Fruit fly (Drosophila melanogaster) whole organism, embryonic: ENCODE measurements around the gene rno.

Experiments
- Aef1 ChIP-seq: fragments of 200-800 bp; sonication (Bioruptor generic); IDR thresholded peaks from 3 replicates; pipeline ENCODE4 v1.3.6; 2022; ENCODE audit warnings: missing biosample characterization, missing genetic modification characterization
- CG11560 ChIP-seq: fragments of 200-800 bp; sonication (Bioruptor generic); IDR thresholded peaks from 3 replicates; pipeline ENCODE4 v1.3.6; 2022; ENCODE audit warnings: missing biosample characterization, missing genetic modification characterization
- CG12155 ChIP-seq: fragments of 200-800 bp; sonication (Bioruptor generic); optimal IDR thresholded peaks from 3 replicates; lab custom pipeline; 2016; ENCODE audit warnings: missing biosample characterization, missing genetic modification characterization
- CG12236 ChIP-seq: fragments of 200-800 bp; sonication (Bioruptor generic); optimal IDR thresholded peaks from 2 replicates; lab custom pipeline; 2016; ENCODE audit warnings: missing biosample characterization, missing genetic modification characterization
- CG1233 ChIP-seq: fragments of 200-800 bp; sonication (Bioruptor generic); optimal IDR thresholded peaks from 4 replicates; lab custom pipeline; 2018; ENCODE audit warnings: missing biosample characterization, mild to moderate bottlenecking, missing genetic modification characterization
- CG12391 ChIP-seq: fragments of 200-800 bp; sonication (Bioruptor generic); optimal IDR thresholded peaks from 3 replicates; lab custom pipeline; 2018; ENCODE audit warnings: missing biosample characterization, mild to moderate bottlenecking, missing genetic modification characterization, moderate library complexity
- CG14014 ChIP-seq: fragments of 200-800 bp; sonication (Bioruptor generic); IDR thresholded peaks from 2 replicates; pipeline ENCODE4 v1.3.6; 2022; ENCODE audit warnings: missing biosample characterization, missing genetic modification characterization
- CG14667 ChIP-seq: fragments of 200-800 bp; sonication (Bioruptor generic); IDR thresholded peaks from 2 replicates; pipeline ENCODE4 v1.3.6; 2022; ENCODE audit warnings: missing biosample characterization, missing genetic modification characterization
- CG15073 ChIP-seq: fragments of 200-800 bp; sonication (Bioruptor generic); optimal IDR thresholded peaks from 2 replicates; lab custom pipeline; 2016; ENCODE audit warnings: missing biosample characterization, missing genetic modification characterization
- CG15514 ChIP-seq: fragments of 200-800 bp; sonication (Bioruptor generic); optimal IDR thresholded peaks from 3 replicates; lab custom pipeline; 2017; ENCODE audit warnings: missing biosample characterization, missing genetic modification characterization, mild to moderate bottlenecking, moderate library complexity, missing genetic modification reagents
- CG17359 ChIP-seq: fragments of 200-800 bp; sonication (Bioruptor generic); optimal IDR thresholded peaks from 3 replicates; lab custom pipeline; 2018; ENCODE audit warnings: missing biosample characterization, mild to moderate bottlenecking, missing genetic modification characterization, moderate library complexity
- CG17568 ChIP-seq: fragments of 200-800 bp; sonication (Bioruptor generic); optimal IDR thresholded peaks from 2 replicates; lab custom pipeline; 2018; ENCODE audit warnings: missing biosample characterization, mild to moderate bottlenecking, missing genetic modification characterization, moderate library complexity
- CG2202 ChIP-seq: fragments of 200-800 bp; sonication (Bioruptor generic); optimal IDR thresholded peaks from 2 replicates; lab custom pipeline; 2018; ENCODE audit warnings: missing biosample characterization, mild to moderate bottlenecking, missing genetic modification characterization
- CG3281 ChIP-seq: fragments of 200-800 bp; sonication (Bioruptor generic); optimal IDR thresholded peaks from 3 replicates; lab custom pipeline; 2017; ENCODE audit warnings: missing biosample characterization, mild to moderate bottlenecking, missing genetic modification characterization
- CG3838 ChIP-seq: fragments of 200-800 bp; sonication (Bioruptor generic); optimal IDR thresholded peaks from 3 replicates; lab custom pipeline; 2016; ENCODE audit warnings: missing biosample characterization, missing genetic modification characterization
- CG4328 ChIP-seq: fragments of 200-800 bp; sonication (Bioruptor generic); optimal IDR thresholded peaks from 3 replicates; lab custom pipeline; 2017; ENCODE audit warnings: missing biosample characterization, missing genetic modification reagents, missing genetic modification characterization
- CG43689 ChIP-seq: fragments of 200-800 bp; sonication (Bioruptor generic); IDR thresholded peaks from 2 replicates; pipeline ENCODE4 v1.3.6; 2022; ENCODE audit warnings: missing biosample characterization, missing genetic modification characterization
- CG7786 ChIP-seq: fragments of 200-800 bp; sonication (Bioruptor generic); optimal IDR thresholded peaks from 2 replicates; lab custom pipeline; 2016; ENCODE audit warnings: missing biosample characterization, missing genetic modification characterization
- CG8944 ChIP-seq: fragments of 200-800 bp; sonication (Bioruptor generic); optimal IDR thresholded peaks from 3 replicates; lab custom pipeline; 2016; ENCODE audit warnings: missing biosample characterization, missing genetic modification characterization
- CkIIα-i1 ChIP-seq: fragments of 200-800 bp; sonication (Bioruptor generic); IDR thresholded peaks from 2 replicates; pipeline ENCODE4 v1.3.6; 2022; ENCODE audit warnings: missing biosample characterization, missing genetic modification characterization
- Dek ChIP-seq: fragments of 200-800 bp; sonication (Bioruptor generic); optimal IDR thresholded peaks from 3 replicates; lab custom pipeline; 2019; ENCODE audit warnings: missing biosample characterization, mild to moderate bottlenecking, missing genetic modification characterization, moderate library complexity
- HHEX ChIP-seq: fragments of 200-800 bp; sonication (Bioruptor generic); optimal IDR thresholded peaks from 3 replicates; lab custom pipeline; 2017; ENCODE audit warnings: missing biosample characterization, mild to moderate bottlenecking, missing genetic modification characterization, missing genetic modification reagents
- Kr ChIP-seq: fragments of 200-800 bp; sonication (Bioruptor generic); optimal IDR thresholded peaks from 2 replicates; lab custom pipeline; 2017; ENCODE audit warnings: missing biosample characterization, mild to moderate bottlenecking, missing genetic modification characterization
- Mes4 ChIP-seq: fragments of 200-800 bp; sonication (Bioruptor generic); optimal IDR thresholded peaks from 2 replicates; lab custom pipeline; 2016; ENCODE audit warnings: missing biosample characterization, missing genetic modification characterization
- Myb ChIP-seq: fragments of 200-800 bp; sonication (Bioruptor generic); optimal IDR thresholded peaks from 2 replicates; lab custom pipeline; 2016; ENCODE audit warnings: missing biosample characterization, missing genetic modification characterization
- Nf-YA ChIP-seq: fragments of 200-800 bp; sonication (Bioruptor generic); IDR thresholded peaks from 2 replicates; pipeline ENCODE4 v1.3.6; 2022; ENCODE audit warnings: missing biosample characterization, missing genetic modification characterization
- Poxn ChIP-seq: fragments of 200-800 bp; sonication (Bioruptor generic); IDR thresholded peaks from 2 replicates; pipeline ENCODE4 v1.3.6; 2022; ENCODE audit warnings: missing biosample characterization, missing genetic modification characterization
- Scr ChIP-seq: fragments of 200-800 bp; sonication (Bioruptor generic); IDR thresholded peaks from 2 replicates; pipeline ENCODE4 v1.3.6; 2022; ENCODE audit warnings: missing biosample characterization, missing genetic modification characterization; ENCODE audit not compliant: partially characterized antibody
- ash1 ChIP-seq: fragments of 200-800 bp; sonication (Bioruptor generic); optimal IDR thresholded peaks from 2 replicates; lab custom pipeline; 2018; ENCODE audit warnings: missing biosample characterization, mild to moderate bottlenecking, missing genetic modification characterization
- bab2 ChIP-seq: fragments of 200-800 bp; sonication (Bioruptor generic); optimal IDR thresholded peaks from 2 replicates; lab custom pipeline; 2016; ENCODE audit warnings: missing biosample characterization, missing genetic modification characterization
- cas ChIP-seq: fragments of 200-800 bp; sonication (Bioruptor generic); IDR thresholded peaks from 2 replicates; pipeline ENCODE4 v1.3.6; 2022; ENCODE audit warnings: missing biosample characterization, missing genetic modification characterization
- cato ChIP-seq: fragments of 200-800 bp; sonication (Bioruptor generic); optimal IDR thresholded peaks from 2 replicates; lab custom pipeline; 2016; ENCODE audit warnings: missing biosample characterization, missing genetic modification characterization, borderline replicate concordance
- corto ChIP-seq: fragments of 200-800 bp; sonication (Bioruptor generic); optimal IDR thresholded peaks from 2 replicates; lab custom pipeline; 2016; ENCODE audit warnings: missing biosample characterization, mild to moderate bottlenecking, missing genetic modification characterization, moderate library complexity
- crp ChIP-seq, 2 experiments: fragments of 200-800 bp; sonication (Bioruptor generic); optimal IDR thresholded peaks; 2 replicates in 1 of 2; 3 replicates in 1 of 2; lab custom pipeline; 2017; ENCODE audit warnings: missing biosample characterization in 2 of 2, missing genetic modification characterization in 2 of 2, mild to moderate bottlenecking in 1 of 2, moderate library complexity in 1 of 2
- eve ChIP-seq, 2 experiments: fragments of >200 bp; optimal IDR thresholded peaks; 2 replicates each; lab custom pipeline; 2017; ENCODE audit warnings: missing biosample characterization in 2 of 2, missing genetic modification characterization in 2 of 2
- fu2 ChIP-seq: fragments of 200-800 bp; sonication (Bioruptor generic); optimal IDR thresholded peaks from 2 replicates; lab custom pipeline; 2016; ENCODE audit warnings: missing biosample characterization, missing genetic modification characterization
- gfzf ChIP-seq: fragments of 200-800 bp; sonication (Bioruptor generic); optimal IDR thresholded peaks from 2 replicates; lab custom pipeline; 2016; ENCODE audit warnings: missing biosample characterization, mild to moderate bottlenecking, missing genetic modification characterization, moderate library complexity
- hb ChIP-seq: fragments of 200-800 bp; sonication (Bioruptor generic); IDR thresholded peaks from 3 replicates; pipeline ENCODE4 v1.3.6; 2022; ENCODE audit warnings: missing biosample characterization, missing genetic modification characterization; ENCODE audit not compliant: partially characterized antibody
- hth ChIP-seq: fragments of >200 bp; optimal IDR thresholded peaks from 2 replicates; lab custom pipeline; 2017; ENCODE audit warnings: inconsistent platforms
- jumu ChIP-seq: fragments of 200-800 bp; sonication (Bioruptor generic); optimal IDR thresholded peaks from 3 replicates; lab custom pipeline; 2016; ENCODE audit warnings: missing biosample characterization, missing genetic modification characterization
- pho ChIP-seq: fragments of 200-800 bp; sonication (Bioruptor generic); optimal IDR thresholded peaks from 2 replicates; lab custom pipeline; 2016; ENCODE audit warnings: missing biosample characterization, missing genetic modification characterization
- pros ChIP-seq: fragments of 200-800 bp; sonication (Bioruptor generic); optimal IDR thresholded peaks from 3 replicates; lab custom pipeline; 2019; ENCODE audit warnings: missing biosample characterization, mild to moderate bottlenecking, missing genetic modification characterization, moderate library complexity
- ranshi ChIP-seq: fragments of 200-800 bp; sonication (Bioruptor generic); IDR thresholded peaks from 2 replicates; pipeline ENCODE4 v1.3.6; 2022; ENCODE audit warnings: missing biosample characterization, missing genetic modification characterization
- ro ChIP-seq: fragments of 200-800 bp; sonication (Bioruptor generic); IDR thresholded peaks from 2 replicates; pipeline ENCODE4 v1.3.6; 2022; ENCODE audit warnings: missing biosample characterization, missing genetic modification characterization
- row ChIP-seq: fragments of 200-800 bp; sonication (Bioruptor generic); IDR thresholded peaks from 3 replicates; pipeline ENCODE4 v1.3.6; 2022; ENCODE audit warnings: missing biosample characterization, missing genetic modification characterization
- sens-2 ChIP-seq: fragments of 200-800 bp; sonication (Bioruptor generic); IDR thresholded peaks from 2 replicates; pipeline ENCODE4 v1.3.6; 2022; ENCODE audit warnings: missing biosample characterization, missing genetic modification characterization
- seq ChIP-seq: fragments of 200-800 bp; sonication (Bioruptor generic); IDR thresholded peaks from 2 replicates; pipeline ENCODE4 v1.3.6; 2022; ENCODE audit warnings: missing biosample characterization, missing genetic modification characterization
- sr ChIP-seq: fragments of 200-800 bp; sonication (Bioruptor generic); IDR thresholded peaks from 3 replicates; pipeline ENCODE4 v1.3.6; 2022; ENCODE audit warnings: missing biosample characterization, missing genetic modification characterization
- stwl ChIP-seq: fragments of 200-800 bp; sonication (Bioruptor generic); optimal IDR thresholded peaks from 3 replicates; lab custom pipeline; 2018; ENCODE audit warnings: missing biosample characterization, mild to moderate bottlenecking, missing genetic modification characterization, moderate library complexity
- tap ChIP-seq: fragments of 200-800 bp; optimal IDR thresholded peaks from 3 replicates; lab custom pipeline; 2019; ENCODE audit warnings: missing biosample characterization, mild to moderate bottlenecking, missing genetic modification characterization, moderate library complexity
- vfl ChIP-seq: fragments of 200-800 bp; sonication (Bioruptor generic); optimal IDR thresholded peaks from 2 replicates; lab custom pipeline; 2016; ENCODE audit warnings: missing biosample characterization, missing genetic modification characterization

The rno gene

DNA sequence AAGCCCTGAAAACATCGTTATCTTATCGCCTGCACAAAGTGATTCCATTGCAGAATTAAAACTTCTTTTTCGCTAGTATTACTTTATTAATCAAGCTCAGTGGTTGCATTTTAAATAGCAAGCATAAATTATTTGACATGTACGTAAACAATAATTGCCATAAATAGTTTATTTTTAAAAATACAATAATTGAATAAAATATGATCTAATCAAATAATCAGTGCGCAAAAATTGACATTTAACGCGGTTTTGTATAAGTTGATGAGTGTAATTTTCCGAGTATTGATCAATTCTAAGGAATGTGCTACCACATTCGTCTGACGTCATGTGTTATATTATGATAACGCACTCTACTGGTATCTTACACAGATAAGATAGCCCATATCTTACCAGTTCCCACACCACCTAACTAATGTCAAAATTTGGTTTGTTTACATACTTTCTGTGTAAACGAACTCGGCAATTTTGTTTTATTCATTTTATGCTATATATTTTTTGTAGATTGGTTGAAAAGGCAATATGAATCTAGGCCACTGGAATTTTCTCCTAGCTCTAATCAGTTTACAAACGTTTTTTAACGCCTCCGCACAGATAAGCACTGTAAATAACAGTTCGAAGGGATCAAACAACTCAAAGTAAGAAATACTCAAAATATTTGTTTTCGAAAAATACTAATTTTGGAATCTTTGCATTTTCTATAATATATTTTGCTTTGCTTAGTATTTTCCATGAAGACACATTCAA is 48.1 kb upstream of the rno start, which contains the start of gene mthl14:
mthl14 (plus strand) TSS at position 10 of the 744 bp plus-strand sequence.
- no peak for TF ChIP-seq cas
- TF ChIP-seq seq (GFP tag; lab: Robert Waterston, UW) = no peak
- TF ChIP-seq CG17568 (GFP tag; lab: Kevin White, UChicago) = peak; percentile 39
- TF ChIP-seq corto (GFP tag; lab: Kevin White, UChicago) = no peak
- no peak for TF ChIP-seq Scr (GFP tag; lab: Robert Waterston, UW)
- no peak for TF ChIP-seq tap (tag; lab: Kevin White, UChicago)
- no peak for TF ChIP-seq sens-2 (GFP tag; lab: Robert Waterston, UW)
- no peak for TF ChIP-seq jumu (GFP tag; lab: Kevin White, UChicago)
- no peak for TF ChIP-seq CG11560 (tag; lab: Robert Waterston, UW)
- TF ChIP-seq Mes4 (GFP tag; lab: Kevin White, UChicago) = no peak
- TF ChIP-seq CG14014 (GFP tag; lab: Robert Waterston, UW) = no peak
- TF ChIP-seq fu2 (GFP tag; lab: Kevin White, UChicago) = no peak
- TF ChIP-seq pros = peak; percentile 31
- TF ChIP-seq pho (GFP tag; lab: Kevin White, UChicago) = no peak
- TF ChIP-seq eve (GFP tag; optimal IDR thresholded peaks at IDR 0.05; lab: Kevin White, UChicago) = peak in 1 of 2 experiments; percentile 51
- no peak for TF ChIP-seq ranshi
- TF ChIP-seq Poxn (GFP tag; lab: Robert Waterston, UW) = no peak
- TF ChIP-seq CG4328 (GFP tag; lab: Kevin White, UChicago) = peak; percentile 16
- TF ChIP-seq HHEX (GFP tag; lab: Kevin White, UChicago) = no peak
- TF ChIP-seq Nf-YA (GFP tag; lab: Robert Waterston, UW) = no peak
- no peak for TF ChIP-seq row (GFP tag; lab: Robert Waterston, UW)
- no peak for TF ChIP-seq CG12155 (GFP tag; lab: Kevin White, UChicago)
- TF ChIP-seq CG43689 (GFP tag; lab: Robert Waterston, UW) = no peak
- no peak for TF ChIP-seq CG12236
- TF ChIP-seq cato (GFP tag; lab: Kevin White, UChicago) = no peak
- TF ChIP-seq CG14667 (GFP tag; lab: Robert Waterston, UW) = no peak
- no peak for TF ChIP-seq CG2202 (tag; lab: Kevin White, UChicago)
- peak; percentile 37 for TF ChIP-seq CG17359 (tag; lab: Kevin White, UChicago)
- no peak for TF ChIP-seq sr
- peak; percentile 35 for TF ChIP-seq CG1233
- no peak for TF ChIP-seq CG7786
- no peak for TF ChIP-seq vfl (GFP tag; lab: Kevin White, UChicago)
- no peak for TF ChIP-seq hth (lab: Kevin White, UChicago)
- no peak for TF ChIP-seq CG12391
- no peak for TF ChIP-seq bab2 (GFP tag; lab: Kevin White, UChicago)
- TF ChIP-seq CG3838 (GFP tag; lab: Kevin White, UChicago) = no peak
- TF ChIP-seq CG15514 = no peak
- TF ChIP-seq CG8944 (GFP tag; lab: Kevin White, UChicago) = no peak
- no peak for TF ChIP-seq crp (GFP tag; optimal IDR thresholded peaks at IDR 0.05; lab: Kevin White, UChicago)
- TF ChIP-seq Dek (tag; lab: Kevin White, UChicago) = no peak
- TF ChIP-seq Aef1 (GFP tag; lab: Robert Waterston, UW) = no peak
- no peak for TF ChIP-seq CkIIα-i1 (GFP tag; lab: Robert Waterston, UW)
- TF ChIP-seq ro (GFP tag; lab: Robert Waterston, UW) = no peak
- TF ChIP-seq stwl (tag; lab: Kevin White, UChicago) = peak; percentile 23
- TF ChIP-seq hb (GFP tag; lab: Robert Waterston, UW) = no peak
- TF ChIP-seq CG3281 (GFP tag; lab: Kevin White, UChicago) = peak; percentile 1
- peak; percentile 53 for TF ChIP-seq gfzf
- no peak for TF ChIP-seq CG15073 (GFP tag; lab: Kevin White, UChicago)
- no peak for TF ChIP-seq ash1 (GFP tag; lab: Kevin White, UChicago)
- TF ChIP-seq Myb (GFP tag; lab: Kevin White, UChicago) = no peak
- no peak for TF ChIP-seq Kr (GFP tag; lab: Kevin White, UChicago)
